Worm (Caenorhabditis elegans): ENCODE data around the gene F44F4.15.

The F44F4.15 gene

DNA sequence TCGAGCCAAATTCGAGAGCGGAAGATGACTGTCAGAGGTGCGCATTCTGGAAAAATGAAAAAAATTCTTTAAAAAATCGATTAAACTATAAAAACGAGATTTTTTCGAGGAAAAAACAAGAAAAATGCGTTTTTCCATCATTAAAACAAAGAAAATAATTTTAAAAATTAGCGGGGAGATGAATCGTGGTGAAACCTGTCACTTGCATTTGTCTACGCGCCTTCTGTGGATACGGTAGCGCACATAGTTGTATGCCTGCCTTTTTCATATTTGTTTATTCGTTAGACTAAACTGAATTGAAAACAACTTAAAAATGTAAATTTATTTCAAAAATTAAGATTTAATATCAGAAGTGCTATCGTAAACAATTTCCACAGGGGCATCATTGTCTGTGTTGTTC is 30.1 kb upstream of the F44F4.15 start, which contains the start of gene egg-3:
egg-3 (minus strand) TSS at position 46 of the 400 bp plus-strand sequence.
- no peak for TF ChIP-seq ham-2 (GFP tag; optimal IDR thresholded peaks at IDR 0.05)

ce11 chrII:10885250-10885649 is 29.2 kb upstream of the F44F4.15 start:
- TF ChIP-seq nhr-76 (tag; optimal IDR thresholded peaks at IDR 0.05) (no peak), blmp-1 (tag; optimal IDR thresholded peaks at IDR 0.05) (no peak), nhr-28 (tag; optimal IDR thresholded peaks at IDR 0.05) (no peak), tbx-8 (GFP tag; optimal IDR thresholded peaks at IDR 0.05) (no peak), unc-39 (tag; optimal IDR thresholded peaks at IDR 0.05) (no peak), nhr-237 (tag; optimal IDR thresholded peaks at IDR 0.05) (no peak)

ce11 chrII:10885868-10886514 is 28.5 kb upstream of the F44F4.15 start, which contains the start of gene F44F4.3:
TSS of gene F44F4.3 (minus strand) at chrII:10885918.
- TF ChIP-seq flh-1 (GFP tag; optimal IDR thresholded peaks at IDR 0.05) (no peak), hlh-1 (tag; optimal IDR thresholded peaks at IDR 0.05) (no peak), nhr-2 (tag; optimal IDR thresholded peaks at IDR 0.05) (no peak), ztf-11 (tag; optimal IDR thresholded peaks at IDR 0.05) (no peak), ceh-83 (GFP tag; optimal IDR thresholded peaks at IDR 0.05) (no peak), elt-3 (tag; optimal IDR thresholded peaks at IDR 0.05) (no peak), ces-1 (GFP tag; optimal IDR thresholded peaks at IDR 0.05) (no peak), bed-3 (GFP tag; optimal IDR thresholded peaks at IDR 0.05) (no peak), snpc-4 (tag; optimal IDR thresholded peaks at IDR 0.05) (no peak), lsy-2 (tag; optimal IDR thresholded peaks at IDR 0.05) (no peak), unc-39 (tag; optimal IDR thresholded peaks at IDR 0.05) (no peak), lin-32 (GFP tag; optimal IDR thresholded peaks at IDR 0.05) (no peak), cnd-1 (tag; optimal IDR thresholded peaks at IDR 0.05) (no peak), sptf-1 (tag; optimal IDR thresholded peaks at IDR 0.05) (no peak), sem-2 (GFP tag; optimal IDR thresholded peaks at IDR 0.05) (no peak), unc-62 (GFP tag; optimal IDR thresholded peaks at IDR 0.05) (no peak), pha-4 (tag; optimal IDR thresholded peaks at IDR 0.05) (no peak)

DNA sequence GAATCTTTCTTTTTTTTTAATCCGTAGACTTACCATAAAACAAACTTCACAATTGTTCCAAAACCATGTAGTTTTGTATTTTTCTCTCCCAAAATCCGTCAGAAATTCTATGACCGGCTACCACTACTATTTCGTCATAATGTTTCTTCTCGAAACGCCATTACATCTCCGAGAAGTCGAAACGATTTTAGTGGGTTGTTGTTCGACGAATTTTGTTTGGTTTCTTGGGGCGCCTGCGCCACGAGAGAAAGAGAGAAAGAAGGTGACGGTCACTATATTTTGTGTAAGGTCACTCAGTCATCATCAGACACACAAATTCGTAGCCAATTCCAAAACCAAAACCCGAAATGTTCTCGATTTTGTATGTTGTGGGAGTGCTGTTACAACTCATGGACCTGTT is 27.4 kb upstream of the F44F4.15 start:
- TF ChIP-seq drap-1 (GFP tag; optimal IDR thresholded peaks at IDR 0.05) (no peak), mep-1 (tag; optimal IDR thresholded peaks at IDR 0.05) (no peak), nhr-12 (tag; optimal IDR thresholded peaks at IDR 0.05) (no peak), ces-1 (GFP tag; optimal IDR thresholded peaks at IDR 0.05) (no peak), flh-1 (GFP tag; optimal IDR thresholded peaks at IDR 0.05) (no peak), mls-2 (tag; optimal IDR thresholded peaks at IDR 0.05) (no peak), mab-5 (tag; optimal IDR thresholded peaks at IDR 0.05) (no peak), bed-3 (GFP tag; optimal IDR thresholded peaks at IDR 0.05) (no peak), ceh-39 (tag; optimal IDR thresholded peaks at IDR 0.05) (no peak), ceh-43 (GFP tag; optimal IDR thresholded peaks at IDR 0.05) (no peak)

DNA sequence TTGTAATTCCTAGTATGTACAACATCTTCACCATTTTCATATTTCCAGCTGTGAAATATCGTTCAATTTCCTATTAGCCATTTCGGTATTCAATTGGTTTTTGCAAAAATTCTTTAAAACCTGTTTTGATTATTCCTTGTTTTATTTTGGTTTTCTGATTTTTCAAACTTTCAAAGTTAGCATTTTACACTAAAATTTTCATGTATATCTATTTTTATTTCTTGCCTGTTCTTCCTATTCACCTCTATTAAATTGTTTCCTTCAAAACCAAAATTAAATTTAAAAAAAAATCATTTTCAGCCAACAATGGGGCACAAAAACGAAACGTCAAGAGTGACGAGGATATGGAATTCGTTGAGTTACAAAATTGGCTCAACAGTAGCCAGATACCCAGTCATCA is 25.5 kb upstream of the F44F4.15 start, which contains the start of gene ptr-8:
ptr-8 (plus strand) TSS at position 301 of the 400 bp plus-strand sequence.
- no peak for TF ChIP-seq M03D4.4 (tag; optimal IDR thresholded peaks at IDR 0.05)
- no peak for TF ChIP-seq elt-3 (tag; optimal IDR thresholded peaks at IDR 0.05)
- TF ChIP-seq lin-13 (tag; optimal IDR thresholded peaks at IDR 0.05), result no peak
- no peak for TF ChIP-seq cnd-1 (tag; optimal IDR thresholded peaks at IDR 0.05)
- TF ChIP-seq sem-2 (GFP tag; optimal IDR thresholded peaks at IDR 0.05), result no peak
- no peak for TF ChIP-seq drap-1 (GFP tag; optimal IDR thresholded peaks at IDR 0.05)

DNA sequence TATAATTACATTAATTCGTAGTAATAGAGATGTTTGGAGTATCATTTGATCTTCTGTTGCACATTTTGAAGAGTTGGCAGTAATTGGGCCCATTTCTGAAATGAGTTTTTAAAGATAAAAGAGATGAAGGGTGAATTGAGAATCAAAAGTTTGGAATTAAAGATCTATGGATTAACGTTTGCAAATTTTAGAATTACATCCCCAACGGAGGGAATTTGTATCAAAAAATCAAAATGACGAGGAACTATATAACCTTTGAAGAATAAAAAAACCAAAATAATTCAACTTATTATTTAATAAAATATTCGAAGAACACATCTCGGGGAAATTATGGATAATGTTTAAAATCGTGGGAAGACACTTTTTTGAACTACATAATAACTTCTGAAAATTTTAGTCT is 19.5 kb upstream of the F44F4.15 start, which contains the start of gene sra-10:
sra-10 (minus strand) TSS at position 101 of the 400 bp plus-strand sequence.
- TF ChIP-seq unc-39 (tag; optimal IDR thresholded peaks at IDR 0.05) (no peak), mep-1 (tag; optimal IDR thresholded peaks at IDR 0.05) (no peak), lsy-2 (tag; optimal IDR thresholded peaks at IDR 0.05) (no peak), blmp-1 (tag; optimal IDR thresholded peaks at IDR 0.05) (no peak), hlh-1 (tag; optimal IDR thresholded peaks at IDR 0.05) (no peak), ces-1 (GFP tag; optimal IDR thresholded peaks at IDR 0.05) (no peak), ceh-83 (GFP tag; optimal IDR thresholded peaks at IDR 0.05) (no peak), nhr-2 (tag; optimal IDR thresholded peaks at IDR 0.05) (no peak), unc-120 (tag; optimal IDR thresholded peaks at IDR 0.05; ENCODE audit: poor library complexity, severe bottlenecking) (no peak), elt-1 (tag; optimal IDR thresholded peaks at IDR 0.05; ENCODE audit: borderline replicate concordance, insufficient read depth) (no peak), lin-13 (tag; optimal IDR thresholded peaks at IDR 0.05) (no peak), lin-32 (GFP tag; optimal IDR thresholded peaks at IDR 0.05) (no peak), bed-3 (GFP tag; optimal IDR thresholded peaks at IDR 0.05) (no peak), mab-5 (tag; optimal IDR thresholded peaks at IDR 0.05) (no peak), sptf-1 (tag; optimal IDR thresholded peaks at IDR 0.05) (no peak), ztf-11 (tag; optimal IDR thresholded peaks at IDR 0.05) (no peak), ceh-43 (GFP tag; optimal IDR thresholded peaks at IDR 0.05) (no peak), ham-2 (GFP tag; optimal IDR thresholded peaks at IDR 0.05) (no peak), nhr-76 (tag; optimal IDR thresholded peaks at IDR 0.05) (no peak), cnd-1 (tag; optimal IDR thresholded peaks at IDR 0.05) (no peak)

All from whole organism, mixed stage, embryonic.